Worm (Caenorhabditis elegans) whole organism, L1 larva: ENCODE results near the gene Y38H6C.21.

Experiments used
- C04F5.9 ChIP-seq: sonication (generic microtip); optimal IDR thresholded peaks from 2 replicates; lab custom pipeline; 2016; ENCODE audit warnings: missing genetic modification characterization, missing compliant biosample characterization
- C16A3.4 ChIP-seq: fragments of 150-350 bp; optimal IDR thresholded peaks from 2 replicates; lab custom pipeline; 2014; ENCODE audit warnings: missing biosample characterization, missing genetic modification characterization
- C34B4.2 ChIP-seq: sonication (generic microtip); optimal IDR thresholded peaks from 2 replicates; lab custom pipeline; 2017; ENCODE audit warnings: mild to moderate bottlenecking, missing genetic modification characterization, missing compliant biosample characterization
- Y116A8C.19 ChIP-seq: sonication (generic microtip); optimal IDR thresholded peaks from 2 replicates; lab custom pipeline; 2016; ENCODE audit warnings: missing compliant biosample characterization, missing genetic modification characterization, borderline replicate concordance
- aha-1 ChIP-seq: fragments of 150-350 bp; optimal IDR thresholded peaks from 2 replicates; lab custom pipeline; 2014; ENCODE audit warnings: missing biosample characterization, missing genetic modification characterization
- alr-1 ChIP-seq: fragments of 200-800 bp; sonication (Bioruptor generic); optimal IDR thresholded peaks from 2 replicates; lab custom pipeline; 2018; ENCODE audit warnings: borderline replicate concordance, mild to moderate bottlenecking, missing genetic modification characterization, missing compliant biosample characterization
- aly-2 ChIP-seq: fragments of 150-350 bp; optimal IDR thresholded peaks from 2 replicates; lab custom pipeline; 2014; ENCODE audit warnings: missing biosample characterization, missing genetic modification characterization
- blmp-1 ChIP-seq: fragments of 150-350 bp; optimal IDR thresholded peaks from 2 replicates; lab custom pipeline; 2014; ENCODE audit warnings: missing biosample characterization, missing genetic modification characterization
- ceh-63 ChIP-seq: fragments of 200-800 bp; sonication (Bioruptor generic); optimal IDR thresholded peaks from 2 replicates; lab custom pipeline; 2018; ENCODE audit warnings: mild to moderate bottlenecking, missing genetic modification characterization, missing compliant biosample characterization
- ceh-82 ChIP-seq, 3 experiments: fragments of 150-350 bp in 1 of 3; sonication (generic microtip) in 2 of 3; optimal IDR thresholded peaks; 2 replicates each; lab custom pipeline; 2014 to 2017; ENCODE audit warnings: missing biosample characterization in 3 of 3, missing genetic modification characterization in 3 of 3
- ceh-88 ChIP-seq: fragments of 200-800 bp; sonication (Bioruptor generic); IDR thresholded peaks from 2 replicates; pipeline ENCODE4 v1.3.6; 2022; ENCODE audit warnings: missing genetic modification characterization, missing compliant biosample characterization
- dpl-1 ChIP-seq, 3 experiments: fragments of 150-350 bp in 2 of 3; sonication (generic microtip) in 1 of 3; optimal IDR thresholded peaks; 2 replicates each; lab custom pipeline; 2014 to 2017; ENCODE audit warnings: missing biosample characterization in 3 of 3, missing genetic modification characterization in 3 of 3, missing genetic modification reagents in 3 of 3
- dsc-1 ChIP-seq: sonication (generic microtip); optimal IDR thresholded peaks from 2 replicates; lab custom pipeline; 2016; ENCODE audit warnings: mild to moderate bottlenecking, missing genetic modification characterization, missing compliant biosample characterization
- egl-13 ChIP-seq: sonication (generic microtip); optimal IDR thresholded peaks from 2 replicates; lab custom pipeline; 2016; ENCODE audit warnings: missing genotype, missing genetic modification reagents, missing genetic modification characterization, missing compliant biosample characterization
- egl-27 ChIP-seq, 2 experiments: fragments of 150-350 bp in 1 of 2; sonication (generic microtip); optimal IDR thresholded peaks; 3 replicates each; lab custom pipeline; 2017 to 2018; ENCODE audit warnings: missing biosample characterization in 2 of 2, missing genetic modification characterization in 2 of 2, missing genetic modification reagents in 2 of 2
- elt-2 ChIP-seq: sonication (generic microtip); optimal IDR thresholded peaks from 2 replicates; lab custom pipeline; 2016; ENCODE audit warnings: missing genetic modification characterization, mild to moderate bottlenecking, inconsistent platforms, missing compliant biosample characterization, missing genetic modification reagents
- elt-3 ChIP-seq, 6 experiments: fragments of 150-350 bp in 1 of 6; sonication (generic microtip); optimal IDR thresholded peaks; 2 replicates each; lab custom pipeline; 2017 to 2018; ENCODE audit warnings: missing biosample characterization in 6 of 6, missing genetic modification characterization in 6 of 6, inconsistent platforms in 1 of 6
- ets-5 ChIP-seq: fragments of 200-800 bp; sonication (Bioruptor generic); IDR thresholded peaks from 2 replicates; pipeline ENCODE4 v1.3.6; 2022; ENCODE audit warnings: missing genetic modification characterization, missing compliant biosample characterization
- fkh-10 ChIP-seq: sonication (generic microtip); optimal IDR thresholded peaks from 2 replicates; lab custom pipeline; 2017; ENCODE audit warnings: missing biosample characterization, missing genetic modification reagents, missing genetic modification characterization
- fkh-4 ChIP-seq: sonication (generic microtip); optimal IDR thresholded peaks from 2 replicates; lab custom pipeline; 2016; ENCODE audit warnings: missing compliant biosample characterization, missing genetic modification characterization, borderline replicate concordance
- fos-1 ChIP-seq: fragments of 150-350 bp; optimal IDR thresholded peaks from 2 replicates; lab custom pipeline; 2014; ENCODE audit warnings: missing biosample characterization, missing genetic modification characterization
- hlh-17 ChIP-seq: fragments of 200-800 bp; sonication (Bioruptor generic); optimal IDR thresholded peaks from 2 replicates; lab custom pipeline; 2018; ENCODE audit warnings: missing genetic modification characterization, mild to moderate bottlenecking, missing compliant biosample characterization, moderate library complexity, borderline replicate concordance
- irx-1 ChIP-seq: sonication (generic microtip); optimal IDR thresholded peaks from 2 replicates; lab custom pipeline; 2016; ENCODE audit warnings: missing genetic modification characterization, missing compliant biosample characterization
- isw-1 ChIP-seq: fragments of 200-800 bp; sonication (Bioruptor generic); IDR thresholded peaks from 2 replicates; pipeline ENCODE4 v1.3.6; 2022; ENCODE audit warnings: missing genetic modification characterization, missing compliant biosample characterization
- lin-13 ChIP-seq: fragments of 150-350 bp; optimal IDR thresholded peaks from 2 replicates; lab custom pipeline; 2014; ENCODE audit warnings: missing biosample characterization, missing genetic modification reagents, missing genetic modification characterization
- lin-35 ChIP-seq, 2 experiments: fragments of 150-350 bp; optimal IDR thresholded peaks; 2 replicates each; lab custom pipeline; 2014; ENCODE audit warnings: missing biosample characterization in 2 of 2, missing genetic modification characterization in 2 of 2, missing genetic modification reagents in 2 of 2
- lir-3 ChIP-seq: sonication (generic microtip); optimal IDR thresholded peaks from 2 replicates; lab custom pipeline; 2016; ENCODE audit warnings: mild to moderate bottlenecking, missing genetic modification characterization, moderate library complexity, missing compliant biosample characterization; ENCODE audit not compliant: poor library complexity
- lsy-2 ChIP-seq, 2 experiments: fragments of 150-350 bp; optimal IDR thresholded peaks; 2 replicates each; lab custom pipeline; 2014; ENCODE audit warnings: missing biosample characterization in 2 of 2, missing genetic modification characterization in 2 of 2
- mdl-1 ChIP-seq, 2 experiments: fragments of 150-350 bp; optimal IDR thresholded peaks; 2 replicates each; lab custom pipeline; 2014 to 2017; ENCODE audit warnings: missing biosample characterization in 2 of 2, missing genetic modification characterization in 2 of 2, inconsistent platforms in 1 of 2
- mef-2 ChIP-seq: fragments of 150-350 bp; optimal IDR thresholded peaks from 2 replicates; lab custom pipeline; 2014; ENCODE audit warnings: missing biosample characterization, missing genetic modification characterization
- nhr-12 ChIP-seq: sonication (generic microtip); optimal IDR thresholded peaks from 2 replicates; lab custom pipeline; 2017; ENCODE audit warnings: missing biosample characterization, missing genetic modification characterization
- nhr-19 ChIP-seq: fragments of 200-800 bp; sonication (Bioruptor generic); conservative IDR thresholded peaks from 2 replicates; pipeline ENCODE4 v1.3.6; 2022; ENCODE audit warnings: missing genetic modification characterization, missing compliant biosample characterization
- nhr-47 ChIP-seq: sonication (generic microtip); optimal IDR thresholded peaks from 2 replicates; lab custom pipeline; 2016; ENCODE audit warnings: mild to moderate bottlenecking, missing genetic modification characterization, moderate library complexity, missing compliant biosample characterization
- nhr-71 ChIP-seq: sonication (generic microtip); optimal IDR thresholded peaks from 2 replicates; lab custom pipeline; 2016; ENCODE audit warnings: mild to moderate bottlenecking, missing genetic modification characterization, moderate library complexity, missing compliant biosample characterization
- nhr-76 ChIP-seq: sonication (generic microtip); optimal IDR thresholded peaks from 2 replicates; lab custom pipeline; 2017; ENCODE audit warnings: missing biosample characterization, missing genetic modification characterization
- nhr-77 ChIP-seq: fragments of 150-350 bp; optimal IDR thresholded peaks from 2 replicates; lab custom pipeline; 2014; ENCODE audit warnings: missing biosample characterization, missing genetic modification characterization
- nhr-85 ChIP-seq: sonication (generic microtip); peaks from one replicate; lab custom pipeline; 2016; ENCODE audit warnings: missing genetic modification characterization, inconsistent platforms, missing compliant biosample characterization
- nhr-90 ChIP-seq: sonication (generic microtip); optimal IDR thresholded peaks from 2 replicates; lab custom pipeline; 2016; ENCODE audit warnings: mild to moderate bottlenecking, missing genetic modification characterization, missing compliant biosample characterization; ENCODE audit not compliant: poor library complexity
- pag-3 ChIP-seq: sonication (generic microtip); optimal IDR thresholded peaks from 2 replicates; lab custom pipeline; 2017; ENCODE audit warnings: missing genetic modification characterization, mild to moderate bottlenecking, missing compliant biosample characterization, antibody characterized with exemption, borderline replicate concordance; ENCODE audit not compliant: insufficient read depth
- pax-3 ChIP-seq: fragments of 200-800 bp; sonication (Bioruptor generic); optimal IDR thresholded peaks from 2 replicates; lab custom pipeline; 2018; ENCODE audit warnings: mild to moderate bottlenecking, missing genetic modification characterization, moderate library complexity, missing compliant biosample characterization
- pqm-1 ChIP-seq: sonication (generic microtip); optimal IDR thresholded peaks from 3 replicates; lab custom pipeline; 2017; ENCODE audit warnings: missing biosample characterization, missing genetic modification characterization
- rnt-1 ChIP-seq: sonication (generic microtip); optimal IDR thresholded peaks from 2 replicates; lab custom pipeline; 2016; ENCODE audit warnings: mild to moderate bottlenecking, missing genetic modification characterization, moderate library complexity, missing compliant biosample characterization
- skn-1 ChIP-seq: fragments of 150-350 bp; optimal IDR thresholded peaks from 2 replicates; lab custom pipeline; 2014; ENCODE audit warnings: missing biosample characterization, missing genetic modification characterization
- snpc-4 ChIP-seq: fragments of 150-350 bp; optimal IDR thresholded peaks from 2 replicates; lab custom pipeline; 2014; ENCODE audit warnings: missing biosample characterization, missing genetic modification characterization
- snu-23 ChIP-seq: sonication (generic microtip); optimal IDR thresholded peaks from 2 replicates; lab custom pipeline; 2016; ENCODE audit warnings: missing genetic modification characterization, missing compliant biosample characterization
- sup-37 ChIP-seq: fragments of 200-800 bp; sonication (Bioruptor generic); optimal IDR thresholded peaks from 2 replicates; lab custom pipeline; 2018; ENCODE audit warnings: mild to moderate bottlenecking, missing genetic modification characterization, missing compliant biosample characterization
- swsn-7 ChIP-seq: sonication (generic microtip); optimal IDR thresholded peaks from 2 replicates; lab custom pipeline; 2016; ENCODE audit warnings: missing genetic modification characterization, missing compliant biosample characterization
- unc-30 ChIP-seq: sonication (generic microtip); optimal IDR thresholded peaks from 2 replicates; lab custom pipeline; 2017; ENCODE audit warnings: missing biosample characterization, missing genetic modification characterization
- unc-62 ChIP-seq: fragments of 150-350 bp; optimal IDR thresholded peaks from 2 replicates; lab custom pipeline; 2014; ENCODE audit warnings: missing biosample characterization, missing genetic modification reagents, missing genetic modification characterization
- unc-98 ChIP-seq: fragments of 200-800 bp; sonication (Bioruptor generic); IDR thresholded peaks from 2 replicates; pipeline ENCODE4 v1.3.6; 2022; ENCODE audit warnings: missing genetic modification characterization, missing compliant biosample characterization
- vab-15 ChIP-seq: sonication (generic microtip); optimal IDR thresholded peaks from 2 replicates; lab custom pipeline; 2017; ENCODE audit warnings: missing genotype, mild to moderate bottlenecking, missing genetic modification characterization, missing compliant biosample characterization
- xbp-1 ChIP-seq: sonication (generic microtip); optimal IDR thresholded peaks from 2 replicates; lab custom pipeline; 2016; ENCODE audit warnings: missing genetic modification characterization, missing compliant biosample characterization
- ztf-4 ChIP-seq: fragments of 150-350 bp; optimal IDR thresholded peaks from 2 replicates; lab custom pipeline; 2014; ENCODE audit warnings: missing biosample characterization, missing genetic modification characterization

Gene Y38H6C.21

ce11 chrV:20539055-20539454 is 16.0 kb downstream of the Y38H6C.21 start, which contains the start of gene Y38H6C.16 (continued):
- TF ChIP-seq blmp-1 (tag; lab: Kevin White, UChicago) (peak; percentile 67), dsc-1 (tag; lab: Kevin White, UChicago) (no peak), C34B4.2 (tag; lab: Kevin White, UChicago) (no peak), xbp-1 (tag; lab: Kevin White, UChicago) (peak; percentile 14), lin-13 (no peak), unc-98 (GFP tag; lab: Robert Waterston, UW) (no peak), isw-1 (GFP tag; lab: Robert Waterston, UW) (no peak), alr-1 (tag; lab: Kevin White, UChicago) (no peak), aha-1 (tag; lab: Kevin White, UChicago) (no peak), lsy-2 (tag; optimal IDR thresholded peaks at IDR 0.05; lab: Kevin White, UChicago) (peak in 1 of 2 experiments; percentile 19), egl-13 (tag; lab: Kevin White, UChicago) (no peak), ceh-63 (GFP tag; lab: Kevin White, UChicago) (no peak), C04F5.9 (no peak), nhr-76 (tag; lab: Kevin White, UChicago) (no peak), pax-3 (tag; lab: Kevin White, UChicago) (no peak), egl-27 (tag; optimal IDR thresholded peaks at IDR 0.05; lab: Kevin White, UChicago) (no peak), vab-15 (tag; lab: Kevin White, UChicago) (no peak), nhr-77 (tag; lab: Kevin White, UChicago) (no peak), elt-2 (no peak), lir-3 (tag; lab: Kevin White, UChicago) (no peak), C16A3.4 (tag; lab: Kevin White, UChicago) (no peak), elt-3 (tag; optimal IDR thresholded peaks at IDR 0.05; lab: Kevin White, UChicago) (no peak), nhr-12 (tag; lab: Kevin White, UChicago) (no peak), irx-1 (tag; lab: Kevin White, UChicago) (no peak), unc-62 (no peak), snu-23 (peak; percentile 21), nhr-90 (tag; lab: Kevin White, UChicago) (no peak), rnt-1 (tag; lab: Kevin White, UChicago) (no peak), mef-2 (tag; lab: Kevin White, UChicago) (no peak), dpl-1 (GFP tag; optimal IDR thresholded peaks at IDR 0.05; lab: Kevin White, UChicago) (peak in 1 of 3 experiments; percentile 25), fos-1 (tag; lab: Kevin White, UChicago) (no peak), hlh-17 (GFP tag; lab: Kevin White, UChicago) (no peak), skn-1 (tag; lab: Kevin White, UChicago) (no peak), aly-2 (no peak), pqm-1 (tag; lab: Kevin White, UChicago) (no peak), Y116A8C.19 (tag; lab: Kevin White, UChicago) (no peak), fkh-10 (no peak), fkh-4 (no peak), nhr-85 (tag; lab: Kevin White, UChicago) (peak; percentile 73), mdl-1 (tag; optimal IDR thresholded peaks at IDR 0.05; lab: Kevin White, UChicago) (no peak), nhr-47 (peak; percentile 13), nhr-71 (no peak), ceh-88 (GFP tag; lab: Robert Waterston, UW) (no peak), snpc-4 (tag; lab: Kevin White, UChicago) (no peak), sup-37 (GFP tag; lab: Kevin White, UChicago) (no peak), pag-3 (tag; lab: Kevin White, UChicago) (no peak), ceh-82 (tag; optimal IDR thresholded peaks at IDR 0.05; lab: Kevin White, UChicago) (no peak), swsn-7 (tag; lab: Kevin White, UChicago) (no peak), nhr-19 (GFP tag; lab: Robert Waterston, UW) (no peak), unc-30 (no peak), ets-5 (GFP tag; lab: Robert Waterston, UW) (no peak), ztf-4 (tag; lab: Kevin White, UChicago) (no peak), lin-35 (GFP tag; optimal IDR thresholded peaks at IDR 0.05; lab: Kevin White, UChicago) (peak in 1 of 2 experiments; percentile 20)
